Worm (Caenorhabditis elegans) whole organism, midembryonic: Measurements from ENCODE around the gene cyp-33A1.

ENCODE experiments used
- T22C8.4 ChIP-seq: fragments of 200-800 bp; sonication (Bioruptor generic); IDR thresholded peaks from 2 replicates; pipeline ENCODE4 v1.3.6; 2022; ENCODE audit warnings: missing genetic modification characterization, missing compliant biosample characterization
- flt-1 ChIP-seq: fragments of 200-800 bp; sonication (Bioruptor generic); IDR thresholded peaks from 2 replicates; pipeline ENCODE4 v1.3.6; 2022; ENCODE audit warnings: missing genetic modification characterization, missing compliant biosample characterization
- med-1 ChIP-seq: sonication (generic microtip); optimal IDR thresholded peaks from 2 replicates; lab custom pipeline; 2017; ENCODE audit warnings: missing genetic modification characterization, mild to moderate bottlenecking, missing compliant biosample characterization, antibody characterized with exemption, missing genetic modification reagents; ENCODE audit not compliant: insufficient read depth
- ztf-29 ChIP-seq: fragments of 200-800 bp; sonication (Bioruptor generic); IDR thresholded peaks from 2 replicates; pipeline ENCODE4 v1.3.6; 2022; ENCODE audit warnings: missing genetic modification reagents, missing genetic modification characterization, missing compliant biosample characterization

DNA sequence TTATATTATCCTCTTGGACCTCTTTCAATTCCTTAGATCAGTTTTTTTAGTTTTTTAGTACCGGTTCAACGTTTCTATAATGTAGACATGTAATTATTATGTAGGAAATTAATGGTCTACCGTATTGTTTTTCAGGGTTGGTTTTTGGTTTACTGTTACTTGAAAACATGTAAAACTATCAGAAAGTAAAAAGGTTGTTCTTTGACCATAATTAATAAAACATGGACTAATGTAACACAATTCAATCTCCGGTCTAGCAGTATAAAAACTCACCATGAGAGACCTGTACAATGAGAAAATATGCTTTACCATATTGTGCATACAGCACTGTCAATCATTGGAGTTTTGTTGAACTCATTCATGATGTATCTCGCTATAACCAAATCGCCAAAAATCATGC lies 45.8 kb downstream of the cyp-33A1 start, which contains the start of gene srd-29:
- TF ChIP-seq T22C8.4 (no peak), ztf-29 (GFP tag; lab: Robert Waterston, UW) (no peak), med-1 (no peak), flt-1 (no peak)
